Fruit fly (Drosophila melanogaster) whole organism, embryonic: ENCODE data around the gene Nasp.

Experiments used
- Ada2b ChIP-seq: fragments of 200-800 bp; sonication (Bioruptor generic); IDR thresholded peaks from 2 replicates; pipeline ENCODE4 v1.3.6; 2022; ENCODE audit warnings: missing biosample characterization, missing genetic modification characterization
- Blimp-1 ChIP-seq: fragments of 200-800 bp; sonication (Bioruptor generic); optimal IDR thresholded peaks from 3 replicates; lab custom pipeline; 2018; ENCODE audit warnings: missing biosample characterization, missing genetic modification characterization, mild to moderate bottlenecking, moderate library complexity, missing genetic modification reagents
- CG12155 ChIP-seq: fragments of 200-800 bp; sonication (Bioruptor generic); optimal IDR thresholded peaks from 3 replicates; lab custom pipeline; 2016; ENCODE audit warnings: missing biosample characterization, missing genetic modification characterization
- CG1529 ChIP-seq: fragments of 200-800 bp; sonication (Bioruptor generic); optimal IDR thresholded peaks from 3 replicates; lab custom pipeline; 2018; ENCODE audit warnings: missing biosample characterization, missing genetic modification characterization
- CG15514 ChIP-seq: fragments of 200-800 bp; sonication (Bioruptor generic); optimal IDR thresholded peaks from 3 replicates; lab custom pipeline; 2017; ENCODE audit warnings: missing biosample characterization, missing genetic modification characterization, mild to moderate bottlenecking, moderate library complexity, missing genetic modification reagents
- CG1603 ChIP-seq: fragments of 200-800 bp; sonication (Bioruptor generic); optimal IDR thresholded peaks from 2 replicates; lab custom pipeline; 2019; ENCODE audit warnings: missing biosample characterization, mild to moderate bottlenecking, missing genetic modification characterization, moderate library complexity
- CG1647 ChIP-seq: fragments of 200-800 bp; sonication (Bioruptor generic); optimal IDR thresholded peaks from 3 replicates; lab custom pipeline; 2016; ENCODE audit warnings: missing biosample characterization, missing genetic modification characterization
- CG2712 ChIP-seq: fragments of 200-800 bp; optimal IDR thresholded peaks from 3 replicates; lab custom pipeline; 2019; ENCODE audit warnings: missing biosample characterization, mild to moderate bottlenecking, missing genetic modification characterization, moderate library complexity
- CG31441 ChIP-seq: fragments of 200-800 bp; sonication (Bioruptor generic); IDR thresholded peaks from 2 replicates; pipeline ENCODE4 v1.3.6; 2022; ENCODE audit warnings: missing biosample characterization, missing genetic modification characterization
- CG34224 ChIP-seq: fragments of 200-800 bp; sonication (Bioruptor generic); IDR thresholded peaks from 3 replicates; pipeline ENCODE4 v1.3.6; 2022; ENCODE audit warnings: missing biosample characterization, missing genetic modification characterization; ENCODE audit not compliant: partially characterized antibody
- CG42726 ChIP-seq: fragments of 200-800 bp; sonication (Bioruptor generic); IDR thresholded peaks from 2 replicates; pipeline ENCODE4 v1.3.6; 2022; ENCODE audit warnings: missing biosample characterization, missing genetic modification characterization; ENCODE audit not compliant: partially characterized antibody
- CG5180 ChIP-seq: fragments of 200-800 bp; sonication (Bioruptor generic); optimal IDR thresholded peaks from 3 replicates; lab custom pipeline; 2017; ENCODE audit warnings: missing biosample characterization, missing genetic modification characterization, mild to moderate bottlenecking, moderate library complexity, missing genetic modification reagents
- CG6854 ChIP-seq: fragments of 200-800 bp; sonication (Bioruptor generic); optimal IDR thresholded peaks from 3 replicates; lab custom pipeline; 2017; ENCODE audit warnings: missing biosample characterization, mild to moderate bottlenecking, missing genetic modification characterization
- CG8290 ChIP-seq, 3 experiments: fragments of 200-800 bp; sonication (Bioruptor generic); optimal IDR thresholded peaks; 2 replicates each; lab custom pipeline; 2016 to 2019; ENCODE audit warnings: missing biosample characterization in 3 of 3, missing genetic modification characterization in 3 of 3, mild to moderate bottlenecking in 2 of 3, moderate library complexity in 1 of 3
- CG8478 ChIP-seq: fragments of >200 bp; optimal IDR thresholded peaks from 2 replicates; lab custom pipeline; 2018
- CG9437 ChIP-seq: fragments of 200-800 bp; sonication (Bioruptor generic); optimal IDR thresholded peaks from 2 replicates; lab custom pipeline; 2018; ENCODE audit warnings: missing biosample characterization, mild to moderate bottlenecking, missing genetic modification characterization
- Chrac-16 ChIP-seq: fragments of 200-800 bp; sonication (Bioruptor generic); optimal IDR thresholded peaks from 3 replicates; lab custom pipeline; 2016; ENCODE audit warnings: missing biosample characterization, missing genetic modification characterization
- E2f2 ChIP-seq: fragments of 200-800 bp; sonication (Bioruptor generic); IDR thresholded peaks from 2 replicates; pipeline ENCODE4 v1.3.6; 2022; ENCODE audit warnings: missing biosample characterization, missing genetic modification characterization
- Fer1 ChIP-seq: fragments of 200-800 bp; sonication (Bioruptor generic); optimal IDR thresholded peaks from 2 replicates; lab custom pipeline; 2017; ENCODE audit warnings: missing biosample characterization, mild to moderate bottlenecking, missing genetic modification characterization
- H15 ChIP-seq: fragments of 200-800 bp; sonication (Bioruptor generic); IDR thresholded peaks from 3 replicates; pipeline ENCODE4 v1.3.6; 2022; ENCODE audit warnings: missing biosample characterization, missing genetic modification characterization
- H2.0 ChIP-seq: fragments of 200-800 bp; sonication (Bioruptor generic); IDR thresholded peaks from 2 replicates; pipeline ENCODE4 v1.3.6; 2022; ENCODE audit warnings: missing biosample characterization, missing genetic modification characterization
- HHEX ChIP-seq: fragments of 200-800 bp; sonication (Bioruptor generic); optimal IDR thresholded peaks from 3 replicates; lab custom pipeline; 2017; ENCODE audit warnings: missing biosample characterization, mild to moderate bottlenecking, missing genetic modification characterization, missing genetic modification reagents
- HLH3B ChIP-seq: fragments of 200-800 bp; sonication (Bioruptor generic); IDR thresholded peaks from 2 replicates; pipeline ENCODE4 v1.3.6; 2022; ENCODE audit warnings: missing biosample characterization, missing genetic modification characterization
- Jarid2 ChIP-seq: fragments of 200-800 bp; sonication (Bioruptor generic); optimal IDR thresholded peaks from 3 replicates; lab custom pipeline; 2017; ENCODE audit warnings: mild to moderate bottlenecking, missing biosample characterization, missing genetic modification reagents, missing genetic modification characterization
- Lim3 ChIP-seq: fragments of 200-800 bp; sonication (Bioruptor generic); IDR thresholded peaks from 2 replicates; pipeline ENCODE4 v1.3.6; 2022; ENCODE audit warnings: missing biosample characterization, missing genetic modification characterization
- MBD-R2 ChIP-seq: fragments of 200-800 bp; sonication (Bioruptor generic); IDR thresholded peaks from 2 replicates; pipeline ENCODE4 v1.3.6; 2022; ENCODE audit warnings: missing biosample characterization, missing genetic modification characterization
- Mad ChIP-seq: fragments of 200-800 bp; sonication (Bioruptor generic); optimal IDR thresholded peaks from 2 replicates; lab custom pipeline; 2016; ENCODE audit warnings: missing biosample characterization, missing genetic modification characterization
- NFAT ChIP-seq: fragments of 200-800 bp; sonication (Bioruptor generic); IDR thresholded peaks from 2 replicates; pipeline ENCODE4 v1.3.6; 2022; ENCODE audit warnings: missing biosample characterization, missing genetic modification characterization
- NK7.1 ChIP-seq: fragments of 200-800 bp; sonication (Bioruptor generic); optimal IDR thresholded peaks from 3 replicates; lab custom pipeline; 2016; ENCODE audit warnings: missing biosample characterization, missing genetic modification characterization
- PHDP ChIP-seq: fragments of 200-800 bp; sonication (Bioruptor generic); optimal IDR thresholded peaks from 3 replicates; lab custom pipeline; 2018; ENCODE audit warnings: missing biosample characterization, mild to moderate bottlenecking, missing genetic modification characterization, moderate library complexity
- Spps ChIP-seq: fragments of 200-800 bp; sonication (Bioruptor generic); optimal IDR thresholded peaks from 2 replicates; lab custom pipeline; 2018; ENCODE audit warnings: missing biosample characterization, mild to moderate bottlenecking, missing genetic modification characterization
- Xrp1 ChIP-seq: fragments of 200-800 bp; sonication (Bioruptor generic); IDR thresholded peaks from 2 replicates; pipeline ENCODE4 v1.3.6; 2022; ENCODE audit warnings: missing biosample characterization, missing genetic modification characterization
- ase ChIP-seq: fragments of 200-800 bp; sonication (Bioruptor generic); IDR thresholded peaks from 3 replicates; pipeline ENCODE4 v1.3.6; 2022; ENCODE audit warnings: missing biosample characterization, missing genetic modification characterization
- chif ChIP-seq, 2 experiments: fragments of 200-800 bp; sonication (Bioruptor generic); optimal IDR thresholded peaks; 3 replicates each; lab custom pipeline; 2016; ENCODE audit warnings: missing biosample characterization in 2 of 2, missing genetic modification characterization in 2 of 2
- croc ChIP-seq: fragments of 200-800 bp; sonication (Bioruptor generic); conservative IDR thresholded peaks from 3 replicates; pipeline ENCODE4 v1.3.6; 2022; ENCODE audit warnings: missing biosample characterization, missing genetic modification characterization
- dmrt11E ChIP-seq: fragments of 200-800 bp; sonication (Bioruptor generic); optimal IDR thresholded peaks from 3 replicates; lab custom pipeline; 2018; ENCODE audit warnings: missing biosample characterization, mild to moderate bottlenecking, missing genetic modification characterization, moderate library complexity
- eve ChIP-seq, 2 experiments: fragments of >200 bp; optimal IDR thresholded peaks; 2 replicates each; lab custom pipeline; 2017; ENCODE audit warnings: missing biosample characterization in 2 of 2, missing genetic modification characterization in 2 of 2
- fd96Cb ChIP-seq: fragments of 200-800 bp; sonication (Bioruptor generic); optimal IDR thresholded peaks from 2 replicates; lab custom pipeline; 2018; ENCODE audit warnings: missing biosample characterization, mild to moderate bottlenecking, missing genetic modification characterization, moderate library complexity
- gem ChIP-seq: fragments of 200-800 bp; sonication (Bioruptor generic); optimal IDR thresholded peaks from 2 replicates; lab custom pipeline; 2019; ENCODE audit warnings: missing biosample characterization, mild to moderate bottlenecking, missing genetic modification characterization, moderate library complexity
- insv ChIP-seq, 2 experiments: fragments of 200-800 bp; sonication (Bioruptor generic); optimal IDR thresholded peaks; 3 replicates each; lab custom pipeline; 2016 to 2018; ENCODE audit warnings: missing biosample characterization in 2 of 2, missing genetic modification characterization in 2 of 2
- jing ChIP-seq: fragments of 200-800 bp; sonication (Bioruptor generic); optimal IDR thresholded peaks from 2 replicates; lab custom pipeline; 2018; ENCODE audit warnings: missing biosample characterization, mild to moderate bottlenecking, missing genetic modification characterization
- kay ChIP-seq: fragments of 200-800 bp; sonication (Bioruptor generic); optimal IDR thresholded peaks from 2 replicates; lab custom pipeline; 2016; ENCODE audit warnings: missing biosample characterization, missing genetic modification characterization
- lbe ChIP-seq: fragments of 200-800 bp; sonication (Bioruptor generic); optimal IDR thresholded peaks from 2 replicates; lab custom pipeline; 2016; ENCODE audit warnings: missing biosample characterization, mild to moderate bottlenecking, missing genetic modification characterization
- onecut ChIP-seq: fragments of 200-800 bp; sonication (Bioruptor generic); IDR thresholded peaks from 2 replicates; pipeline ENCODE4 v1.3.6; 2022; ENCODE audit warnings: missing biosample characterization, missing genetic modification characterization
- ro ChIP-seq: fragments of 200-800 bp; sonication (Bioruptor generic); IDR thresholded peaks from 2 replicates; pipeline ENCODE4 v1.3.6; 2022; ENCODE audit warnings: missing biosample characterization, missing genetic modification characterization
- row ChIP-seq: fragments of 200-800 bp; sonication (Bioruptor generic); IDR thresholded peaks from 3 replicates; pipeline ENCODE4 v1.3.6; 2022; ENCODE audit warnings: missing biosample characterization, missing genetic modification characterization
- shn ChIP-seq: fragments of 200-800 bp; sonication (Bioruptor generic); optimal IDR thresholded peaks from 3 replicates; lab custom pipeline; 2016; ENCODE audit warnings: missing biosample characterization, missing genetic modification characterization
- slbo ChIP-seq: fragments of 200-800 bp; sonication (Bioruptor generic); IDR thresholded peaks from 2 replicates; pipeline ENCODE4 v1.3.6; 2022; ENCODE audit warnings: missing biosample characterization, missing genetic modification characterization
- stwl ChIP-seq: fragments of 200-800 bp; sonication (Bioruptor generic); optimal IDR thresholded peaks from 3 replicates; lab custom pipeline; 2018; ENCODE audit warnings: missing biosample characterization, mild to moderate bottlenecking, missing genetic modification characterization, moderate library complexity
- tap ChIP-seq: fragments of 200-800 bp; optimal IDR thresholded peaks from 3 replicates; lab custom pipeline; 2019; ENCODE audit warnings: missing biosample characterization, mild to moderate bottlenecking, missing genetic modification characterization, moderate library complexity

Nasp gene

DNA sequence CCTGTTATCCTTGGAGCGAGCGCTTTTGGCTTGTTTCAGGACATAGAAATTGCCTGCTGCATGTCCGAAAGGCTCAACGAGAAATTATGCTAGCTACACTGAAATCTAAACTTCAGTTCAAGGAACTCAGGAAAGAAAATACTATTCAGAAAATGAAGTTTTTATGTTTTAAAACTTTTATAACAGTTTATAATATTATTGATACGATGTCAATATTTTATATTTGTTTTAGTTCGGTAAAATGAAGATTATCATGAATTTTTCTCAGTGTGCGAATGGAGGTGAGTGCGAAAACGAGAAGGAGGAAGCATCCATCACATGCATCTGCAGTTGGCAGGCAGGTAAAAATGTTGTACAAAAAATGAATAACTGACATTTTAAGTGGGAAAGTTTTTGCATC lies 1.2 kb upstream of the Nasp start (continued):
- peak; percentile 46; the same call in 1 of the 3 replicates for TF ChIP-seq croc (GFP tag; lab: Robert Waterston, UW)
- TF ChIP-seq ase (GFP tag; lab: Robert Waterston, UW) = peak; percentile 48; the same call in 1 of the 3 replicates
- peak; percentile 61 for TF ChIP-seq CG1529 (GFP tag; lab: Kevin White, UChicago)
- TF ChIP-seq Lim3 = no peak
- no peak for TF ChIP-seq kay (GFP tag; lab: Kevin White, UChicago)
- TF ChIP-seq CG2712 (tag; lab: Kevin White, UChicago) = peak; percentile 76
- TF ChIP-seq NK7.1 = peak; percentile 23
- TF ChIP-seq Chrac-16 = peak; percentile 48
- TF ChIP-seq fd96Cb (tag; lab: Kevin White, UChicago) = peak; percentile 44
- TF ChIP-seq gem (tag; lab: Kevin White, UChicago) = peak; percentile 84
- TF ChIP-seq Spps (tag; lab: Kevin White, UChicago) = peak; percentile 64
- peak; percentile 6 for TF ChIP-seq jing (GFP tag; lab: Kevin White, UChicago)
- TF ChIP-seq CG9437 = no peak
- TF ChIP-seq PHDP = peak; percentile 76
- no peak for TF ChIP-seq CG42726
- TF ChIP-seq H2.0 (GFP tag; lab: Robert Waterston, UW) = 0 out of 2 replicates have a peak, but pooled peaks have one; percentile 30
- TF ChIP-seq CG31441 = peak; percentile 80
- no peak for TF ChIP-seq Jarid2
- TF ChIP-seq CG1647 (GFP tag; lab: Kevin White, UChicago) = peak; percentile 23
- TF ChIP-seq HLH3B (GFP tag; lab: Robert Waterston, UW) = peak; percentile 72
- peak; percentile 29 for TF ChIP-seq CG12155 (GFP tag; lab: Kevin White, UChicago)
- peak; percentile 80; the same call in 1 of the 2 replicates for TF ChIP-seq onecut (GFP tag; lab: Robert Waterston, UW)
- TF ChIP-seq NFAT = no peak
- no peak for TF ChIP-seq lbe
- TF ChIP-seq dmrt11E (tag; lab: Kevin White, UChicago) = peak; percentile 71
- TF ChIP-seq eve (GFP tag; optimal IDR thresholded peaks at IDR 0.05; lab: Kevin White, UChicago) = peak in 1 of 2 experiments; percentile 84
- peak; percentile 54 for TF ChIP-seq CG8290 (GFP tag; optimal IDR thresholded peaks at IDR 0.05; lab: Kevin White, UChicago)
- TF ChIP-seq CG8290 (tag; optimal IDR thresholded peaks at IDR 0.05; lab: Kevin White, UChicago) = no peak
- peak; percentile 74 for TF ChIP-seq Blimp-1 (GFP tag; lab: Kevin White, UChicago)
- TF ChIP-seq CG34224 (GFP tag; lab: Robert Waterston, UW) = no peak
- peak; percentile 36; the same call in 1 of the 3 replicates for TF ChIP-seq H15 (GFP tag; lab: Robert Waterston, UW)
- TF ChIP-seq E2f2 = peak; percentile 37; the same call in 1 of the 2 replicates
- TF ChIP-seq MBD-R2 (GFP tag; lab: Robert Waterston, UW) = peak; percentile 15; the same call in 1 of the 2 replicates
- TF ChIP-seq ro (GFP tag; lab: Robert Waterston, UW) = no peak; the same call in 1 of the 2 replicates
- TF ChIP-seq insv (GFP tag; optimal IDR thresholded peaks at IDR 0.05; lab: Kevin White, UChicago) = no peak
- peak; percentile 21 for TF ChIP-seq CG15514 (GFP tag; lab: Kevin White, UChicago)
- peak; percentile 7 for TF ChIP-seq HHEX (GFP tag; lab: Kevin White, UChicago)
- TF ChIP-seq chif (GFP tag; optimal IDR thresholded peaks at IDR 0.05; lab: Kevin White, UChicago) = peak; percentile 33 to 42
- TF ChIP-seq CG6854 (GFP tag; lab: Kevin White, UChicago) = peak; percentile 15
- TF ChIP-seq stwl (tag; lab: Kevin White, UChicago) = peak; percentile 15
- TF ChIP-seq Xrp1 (GFP tag; lab: Robert Waterston, UW) = peak; percentile 78
- TF ChIP-seq CG5180 = peak; percentile 27
- peak; percentile 73 for TF ChIP-seq Ada2b (GFP tag; lab: Robert Waterston, UW)
- TF ChIP-seq row (GFP tag; lab: Robert Waterston, UW) = peak; percentile 69
- TF ChIP-seq slbo (GFP tag; lab: Robert Waterston, UW) = peak; percentile 54; the same call in 1 of the 2 replicates
- TF ChIP-seq Fer1 (GFP tag; lab: Kevin White, UChicago) = peak; percentile 49
- no peak for TF ChIP-seq shn
- peak; percentile 35 for TF ChIP-seq CG1603
- peak; percentile 37 for TF ChIP-seq tap (tag; lab: Kevin White, UChicago)
- TF ChIP-seq CG8478 (lab: Kevin White, UChicago) = no peak
- TF ChIP-seq Mad (GFP tag; lab: Kevin White, UChicago) = peak; percentile 55
